Fruit fly (Drosophila melanogaster) whole organism, embryonic: ENCODE data around the gene CG33325.

Source experiments
- B-H1 ChIP-seq: fragments of 200-800 bp; sonication (Bioruptor generic); IDR thresholded peaks from 3 replicates; pipeline ENCODE4 v1.3.6; 2022; ENCODE audit warnings: missing biosample characterization, missing genetic modification characterization
- CG12236 ChIP-seq: fragments of 200-800 bp; sonication (Bioruptor generic); optimal IDR thresholded peaks from 2 replicates; lab custom pipeline; 2016; ENCODE audit warnings: missing biosample characterization, missing genetic modification characterization
- CG13287 ChIP-seq: fragments of 200-800 bp; sonication (Bioruptor generic); IDR thresholded peaks from 2 replicates; pipeline ENCODE4 v1.3.6; 2022; ENCODE audit warnings: missing biosample characterization, missing genetic modification characterization; ENCODE audit not compliant: partially characterized antibody
- CG13424 ChIP-seq: fragments of 200-800 bp; sonication (Bioruptor generic); optimal IDR thresholded peaks from 2 replicates; lab custom pipeline; 2019; ENCODE audit warnings: missing biosample characterization, mild to moderate bottlenecking, missing genetic modification characterization, moderate library complexity
- CG13775 ChIP-seq: fragments of 200-800 bp; sonication (Bioruptor generic); optimal IDR thresholded peaks from 3 replicates; lab custom pipeline; 2017; ENCODE audit warnings: missing biosample characterization, mild to moderate bottlenecking, missing genetic modification characterization
- CG18764 ChIP-seq: fragments of 200-800 bp; sonication (Bioruptor generic); optimal IDR thresholded peaks from 3 replicates; lab custom pipeline; 2016; ENCODE audit warnings: missing biosample characterization, missing genetic modification characterization
- CG2116 ChIP-seq: fragments of 200-800 bp; sonication (Bioruptor generic); optimal IDR thresholded peaks from 3 replicates; lab custom pipeline; 2018; ENCODE audit warnings: missing biosample characterization, mild to moderate bottlenecking, missing genetic modification characterization
- CG2129 ChIP-seq: fragments of 200-800 bp; sonication (Bioruptor generic); IDR thresholded peaks from 2 replicates; pipeline ENCODE4 v1.3.6; 2022; ENCODE audit warnings: missing biosample characterization, missing genetic modification characterization; ENCODE audit not compliant: partially characterized antibody
- CG3065 ChIP-seq: fragments of 200-800 bp; sonication (Bioruptor generic); optimal IDR thresholded peaks from 2 replicates; lab custom pipeline; 2016; ENCODE audit warnings: missing biosample characterization, missing genetic modification characterization
- CG33557 ChIP-seq: fragments of 200-800 bp; sonication (Bioruptor generic); optimal IDR thresholded peaks from 2 replicates; lab custom pipeline; 2019; ENCODE audit warnings: missing biosample characterization, mild to moderate bottlenecking, missing genetic modification characterization, moderate library complexity
- CG4617 ChIP-seq: fragments of 200-800 bp; sonication (Bioruptor generic); optimal IDR thresholded peaks from 3 replicates; lab custom pipeline; 2016; ENCODE audit warnings: missing biosample characterization, missing genetic modification characterization, borderline replicate concordance
- CG6175 ChIP-seq: fragments of 200-800 bp; sonication (Bioruptor generic); IDR thresholded peaks from 3 replicates; pipeline ENCODE4 v1.3.6; 2022; ENCODE audit warnings: missing biosample characterization, missing genetic modification characterization
- CG7357 ChIP-seq: fragments of 200-800 bp; sonication (Bioruptor generic); IDR thresholded peaks from 3 replicates; pipeline ENCODE4 v1.3.6; 2022; ENCODE audit warnings: missing biosample characterization, missing genetic modification characterization
- CG7745 ChIP-seq: fragments of 200-800 bp; sonication (Bioruptor generic); optimal IDR thresholded peaks from 2 replicates; lab custom pipeline; 2018; ENCODE audit warnings: missing biosample characterization, mild to moderate bottlenecking, missing genetic modification characterization, moderate library complexity
- CG8388 ChIP-seq: fragments of 200-800 bp; sonication (Bioruptor generic); optimal IDR thresholded peaks from 2 replicates; lab custom pipeline; 2019; ENCODE audit warnings: missing biosample characterization, mild to moderate bottlenecking, missing genetic modification characterization, moderate library complexity
- CG9817 ChIP-seq: fragments of 200-800 bp; sonication (Bioruptor generic); optimal IDR thresholded peaks from 2 replicates; lab custom pipeline; 2018; ENCODE audit warnings: missing biosample characterization, mild to moderate bottlenecking, missing genetic modification characterization, moderate library complexity
- Camta ChIP-seq: fragments of 200-800 bp; sonication (Bioruptor generic); optimal IDR thresholded peaks from 2 replicates; lab custom pipeline; 2016; ENCODE audit warnings: missing biosample characterization, missing genetic modification characterization
- Eip74EF ChIP-seq, 2 experiments: fragments of 200-800 bp in 1 of 2; fragments of >200 bp in 1 of 2; sonication (Bioruptor generic) in 1 of 2; optimal IDR thresholded peaks; 2 replicates each; lab custom pipeline; 2017 to 2019; ENCODE audit warnings: missing biosample characterization in 2 of 2, missing genetic modification characterization in 2 of 2, mild to moderate bottlenecking in 1 of 2, moderate library complexity in 1 of 2
- Gsc ChIP-seq: fragments of 200-800 bp; sonication (Bioruptor generic); IDR thresholded peaks from 2 replicates; pipeline ENCODE4 v1.3.6; 2022; ENCODE audit warnings: missing biosample characterization, missing genetic modification characterization
- HLHmδ ChIP-seq: fragments of 200-800 bp; sonication (Bioruptor generic); optimal IDR thresholded peaks from 2 replicates; lab custom pipeline; 2018; ENCODE audit warnings: missing biosample characterization, mild to moderate bottlenecking, missing genetic modification characterization, moderate library complexity
- Hr51 ChIP-seq, 2 experiments: fragments of 200-800 bp; sonication (Bioruptor generic); optimal IDR thresholded peaks; 2 replicates in 1 of 2; 3 replicates in 1 of 2; lab custom pipeline; 2016 to 2018; ENCODE audit warnings: missing biosample characterization in 2 of 2, missing genetic modification characterization in 2 of 2, mild to moderate bottlenecking in 1 of 2, moderate library complexity in 1 of 2
- MBD-R2 ChIP-seq: fragments of 200-800 bp; sonication (Bioruptor generic); IDR thresholded peaks from 2 replicates; pipeline ENCODE4 v1.3.6; 2022; ENCODE audit warnings: missing biosample characterization, missing genetic modification characterization
- MTF-1 ChIP-seq: fragments of 200-800 bp; sonication (Bioruptor generic); optimal IDR thresholded peaks from 2 replicates; lab custom pipeline; 2018; ENCODE audit warnings: missing biosample characterization, mild to moderate bottlenecking, missing genetic modification characterization, borderline replicate concordance
- NFAT ChIP-seq: fragments of 200-800 bp; sonication (Bioruptor generic); IDR thresholded peaks from 2 replicates; pipeline ENCODE4 v1.3.6; 2022; ENCODE audit warnings: missing biosample characterization, missing genetic modification characterization
- Optix ChIP-seq: fragments of 200-800 bp; sonication (Bioruptor generic); IDR thresholded peaks from 3 replicates; pipeline ENCODE4 v1.3.6; 2022; ENCODE audit warnings: missing biosample characterization, missing genetic modification characterization
- Sox100B ChIP-seq: fragments of 200-800 bp; sonication (Bioruptor generic); optimal IDR thresholded peaks from 3 replicates; lab custom pipeline; 2018; ENCODE audit warnings: missing biosample characterization, mild to moderate bottlenecking, missing genetic modification characterization
- Xrp1 ChIP-seq: fragments of 200-800 bp; sonication (Bioruptor generic); IDR thresholded peaks from 2 replicates; pipeline ENCODE4 v1.3.6; 2022; ENCODE audit warnings: missing biosample characterization, missing genetic modification characterization
- aop ChIP-seq: fragments of 200-800 bp; sonication (Bioruptor generic); IDR thresholded peaks from 2 replicates; pipeline ENCODE4 v1.3.6; 2022; ENCODE audit warnings: missing biosample characterization, missing genetic modification characterization
- cas ChIP-seq: fragments of 200-800 bp; sonication (Bioruptor generic); IDR thresholded peaks from 2 replicates; pipeline ENCODE4 v1.3.6; 2022; ENCODE audit warnings: missing biosample characterization, missing genetic modification characterization
- cato ChIP-seq: fragments of 200-800 bp; sonication (Bioruptor generic); optimal IDR thresholded peaks from 2 replicates; lab custom pipeline; 2016; ENCODE audit warnings: missing biosample characterization, missing genetic modification characterization, borderline replicate concordance
- chinmo ChIP-seq: fragments of 200-800 bp; sonication (Bioruptor generic); IDR thresholded peaks from 4 replicates; pipeline ENCODE4 v1.3.6; 2022; ENCODE audit warnings: missing biosample characterization, missing genetic modification characterization; ENCODE audit not compliant: partially characterized antibody
- dm ChIP-seq: fragments of 200-800 bp; sonication (Bioruptor generic); optimal IDR thresholded peaks from 3 replicates; lab custom pipeline; 2016; ENCODE audit warnings: missing biosample characterization, missing genetic modification characterization
- dmrt11E ChIP-seq: fragments of 200-800 bp; sonication (Bioruptor generic); optimal IDR thresholded peaks from 3 replicates; lab custom pipeline; 2018; ENCODE audit warnings: missing biosample characterization, mild to moderate bottlenecking, missing genetic modification characterization, moderate library complexity
- emc ChIP-seq: fragments of 200-800 bp; sonication (Bioruptor generic); optimal IDR thresholded peaks from 2 replicates; lab custom pipeline; 2016; ENCODE audit warnings: missing biosample characterization, missing genetic modification characterization
- fd64A ChIP-seq: fragments of 200-800 bp; sonication (Bioruptor generic); optimal IDR thresholded peaks from 3 replicates; lab custom pipeline; 2018; ENCODE audit warnings: missing biosample characterization, mild to moderate bottlenecking, missing genetic modification characterization
- gcm2 ChIP-seq: fragments of 200-800 bp; sonication (Bioruptor generic); optimal IDR thresholded peaks from 2 replicates; lab custom pipeline; 2016; ENCODE audit warnings: missing biosample characterization, missing genetic modification characterization
- hbn ChIP-seq: fragments of 200-800 bp; sonication (Bioruptor generic); IDR thresholded peaks from 2 replicates; pipeline ENCODE4 v1.3.6; 2022; ENCODE audit warnings: missing biosample characterization, missing genetic modification characterization; ENCODE audit not compliant: partially characterized antibody
- jigr1 ChIP-seq: fragments of 200-800 bp; sonication (Bioruptor generic); IDR thresholded peaks from 3 replicates; pipeline ENCODE4 v1.3.6; 2022; ENCODE audit warnings: missing biosample characterization, missing genetic modification characterization
- jing ChIP-seq: fragments of 200-800 bp; sonication (Bioruptor generic); optimal IDR thresholded peaks from 2 replicates; lab custom pipeline; 2018; ENCODE audit warnings: missing biosample characterization, mild to moderate bottlenecking, missing genetic modification characterization
- klu ChIP-seq: fragments of 200-800 bp; sonication (Bioruptor generic); IDR thresholded peaks from 2 replicates; pipeline ENCODE4 v1.3.6; 2022; ENCODE audit warnings: missing biosample characterization, missing genetic modification characterization
- lov ChIP-seq, 2 experiments: fragments of 200-800 bp in 1 of 2; fragments of >200 bp in 1 of 2; sonication (Bioruptor generic) in 1 of 2; IDR thresholded peaks in 1 of 2; optimal IDR thresholded peaks in 1 of 2; 2 replicates in 1 of 2; 3 replicates in 1 of 2; pipeline versions ENCODE4 v1.3.6 to Lab custom; 2017 to 2022; ENCODE audit warnings: missing biosample characterization in 1 of 2, missing genetic modification characterization in 1 of 2
- odd ChIP-seq: fragments of 200-800 bp; sonication (Bioruptor generic); optimal IDR thresholded peaks from 2 replicates; lab custom pipeline; 2017; ENCODE audit warnings: missing biosample characterization, mild to moderate bottlenecking, missing genetic modification characterization
- pzg ChIP-seq: fragments of 200-800 bp; sonication (Bioruptor generic); optimal IDR thresholded peaks from 3 replicates; lab custom pipeline; 2018; ENCODE audit warnings: missing biosample characterization, mild to moderate bottlenecking, missing genetic modification characterization, moderate library complexity
- sc ChIP-seq, 3 experiments: fragments of >200 bp in 2 of 3; fragments of 200-800 bp in 1 of 3; sonication (Bioruptor generic) in 1 of 3; optimal IDR thresholded peaks; 2 replicates in 2 of 3; 3 replicates in 1 of 3; lab custom pipeline; 2017; ENCODE audit warnings: mild to moderate bottlenecking in 1 of 3, missing biosample characterization in 1 of 3, missing genetic modification characterization in 1 of 3, missing genetic modification reagents in 1 of 3
- sna ChIP-seq: fragments of 200-800 bp; sonication (Bioruptor generic); IDR thresholded peaks from 2 replicates; pipeline ENCODE4 v1.3.6; 2022; ENCODE audit warnings: missing biosample characterization, missing genetic modification characterization; ENCODE audit not compliant: partially characterized antibody
- tap ChIP-seq: fragments of 200-800 bp; optimal IDR thresholded peaks from 3 replicates; lab custom pipeline; 2019; ENCODE audit warnings: missing biosample characterization, mild to moderate bottlenecking, missing genetic modification characterization, moderate library complexity
- vfl ChIP-seq: fragments of 200-800 bp; sonication (Bioruptor generic); optimal IDR thresholded peaks from 2 replicates; lab custom pipeline; 2016; ENCODE audit warnings: missing biosample characterization, missing genetic modification characterization
- vvl ChIP-seq: fragments of 200-800 bp; sonication (Bioruptor generic); IDR thresholded peaks from 2 replicates; pipeline ENCODE4 v1.3.6; 2022; ENCODE audit warnings: missing biosample characterization, missing genetic modification characterization

CG33325 gene

dm6 chr3R:8652731-8653130 is 27.1 kb downstream of the CG33325 start, which contains the start of the genes Sys1 and Dhod (continued):
- TF ChIP-seq HLHmδ: no peak
- no peak for TF ChIP-seq CG6175 (GFP tag; lab: Robert Waterston, UW)
- TF ChIP-seq cato: peak; percentile 41
- no peak for TF ChIP-seq CG3065 (GFP tag; lab: Kevin White, UChicago)
- TF ChIP-seq CG13775 (GFP tag; lab: Kevin White, UChicago): peak; percentile 76
- peak; percentile 86 for TF ChIP-seq CG2129
- peak; percentile 52 to 59 for TF ChIP-seq Hr51 (GFP tag; optimal IDR thresholded peaks at IDR 0.05; lab: Kevin White, UChicago)
- peak; percentile 33 for TF ChIP-seq CG18764
- TF ChIP-seq pzg (GFP tag; lab: Kevin White, UChicago): peak; percentile 54
- 0 out of 2 replicates have a peak, but pooled peaks have one; percentile 37 for TF ChIP-seq cas
- TF ChIP-seq CG8388 (GFP tag; lab: Kevin White, UChicago): peak; percentile 51
- TF ChIP-seq odd (GFP tag; lab: Kevin White, UChicago): peak; percentile 27
- TF ChIP-seq jigr1 (GFP tag; lab: Robert Waterston, UW): no peak
- no peak for TF ChIP-seq CG7745 (tag; lab: Kevin White, UChicago)
- TF ChIP-seq dmrt11E (tag; lab: Kevin White, UChicago): peak; percentile 51
- TF ChIP-seq CG7357 (GFP tag; lab: Robert Waterston, UW): peak; percentile 30; the same call in 1 of the 3 replicates
- TF ChIP-seq MTF-1 (GFP tag; lab: Kevin White, UChicago): no peak
- peak; percentile 38; the same call in 1 of the 3 replicates for TF ChIP-seq Optix (GFP tag; lab: Robert Waterston, UW)
- peak; percentile 65; the same call in 1 of the 4 replicates for TF ChIP-seq chinmo (GFP tag; lab: Robert Waterston, UW)
- peak; percentile 85 for TF ChIP-seq MBD-R2 (GFP tag; lab: Robert Waterston, UW)
- peak; percentile 72; the same call in 1 of the 2 replicates for TF ChIP-seq sna (GFP tag; lab: Robert Waterston, UW)
- TF ChIP-seq CG9817 (tag; lab: Kevin White, UChicago): peak; percentile 56
- peak; percentile 41; the same call in 1 of the 2 replicates for TF ChIP-seq NFAT
- no peak for TF ChIP-seq fd64A (GFP tag; lab: Kevin White, UChicago)
- peak; percentile 58 for TF ChIP-seq dm (GFP tag; lab: Kevin White, UChicago)
- TF ChIP-seq sc (optimal IDR thresholded peaks at IDR 0.05; lab: Kevin White, UChicago): no peak
- no peak for TF ChIP-seq sc (GFP tag; optimal IDR thresholded peaks at IDR 0.05; lab: Kevin White, UChicago)
- TF ChIP-seq gcm2 (GFP tag; lab: Kevin White, UChicago): no peak
- no peak for TF ChIP-seq CG12236
- TF ChIP-seq jing (GFP tag; lab: Kevin White, UChicago): no peak
- TF ChIP-seq Eip74EF (GFP tag; optimal IDR thresholded peaks at IDR 0.05; lab: Kevin White, UChicago): no peak
- TF ChIP-seq CG13287 (GFP tag; lab: Robert Waterston, UW): peak; percentile 90
- TF ChIP-seq hbn (GFP tag; lab: Robert Waterston, UW): peak; percentile 84
- TF ChIP-seq lov (optimal IDR thresholded peaks at IDR 0.05; lab: Kevin White, UChicago): no peak
- 0 out of 3 replicates have a peak, but pooled peaks have one; percentile 10 for TF ChIP-seq lov (GFP tag; IDR thresholded peaks at IDR 0.05; lab: Robert Waterston, UW)
- TF ChIP-seq Sox100B (GFP tag; lab: Kevin White, UChicago): peak; percentile 4
- no peak for TF ChIP-seq aop (GFP tag; lab: Robert Waterston, UW)
- TF ChIP-seq CG33557 (GFP tag; lab: Kevin White, UChicago): peak; percentile 28
- peak; percentile 63 for TF ChIP-seq vfl (GFP tag; lab: Kevin White, UChicago)
- TF ChIP-seq emc: peak; percentile 29
- TF ChIP-seq klu: peak; percentile 40; the same call in 1 of the 2 replicates
- TF ChIP-seq vvl: peak; percentile 75
- peak; percentile 67 for TF ChIP-seq CG13424 (tag; lab: Kevin White, UChicago)
- TF ChIP-seq tap: peak; percentile 28
- TF ChIP-seq CG4617 (GFP tag; lab: Kevin White, UChicago): peak; percentile 86
- peak; percentile 69 for TF ChIP-seq Xrp1 (GFP tag; lab: Robert Waterston, UW)
- peak; percentile 35; the same call in 1 of the 3 replicates for TF ChIP-seq B-H1 (GFP tag; lab: Robert Waterston, UW)
- TF ChIP-seq Gsc: no peak
- TF ChIP-seq CG2116 (GFP tag; lab: Kevin White, UChicago): peak; percentile 81
- peak; percentile 28 for TF ChIP-seq Camta (GFP tag; lab: Kevin White, UChicago)
